Worm (Caenorhabditis elegans): ENCODE data around the gene F25G6.1.

F25G6.1 gene

ce11 chrV:8555955-8556354 is 18.9 kb upstream of the F25G6.1 start:
- TF ChIP-seq che-1 (tag; optimal IDR thresholded peaks at IDR 0.05) (no peak), unc-42 (tag; optimal IDR thresholded peaks at IDR 0.05) (peak; percentile 24)

ce11 chrV:8560916-8561315 is 13.9 kb upstream of the F25G6.1 start, which contains the start of gene acr-16:
Gene acr-16 (plus strand): TSS chrV:8561216.
- TF ChIP-seq ceh-14 (tag; optimal IDR thresholded peaks at IDR 0.05) (no peak), Y22D7AL.16 (tag; optimal IDR thresholded peaks at IDR 0.05) (no peak), ama-1 (optimal IDR thresholded peaks at IDR 0.05) (no peak), ceh-31 (tag; optimal IDR thresholded peaks at IDR 0.05) (no peak), zip-5 (tag; optimal IDR thresholded peaks at IDR 0.05) (no peak), unc-42 (tag; optimal IDR thresholded peaks at IDR 0.05) (no peak), K02D7.2 (tag; optimal IDR thresholded peaks at IDR 0.05) (no peak), ceh-30 (tag; optimal IDR thresholded peaks at IDR 0.05) (no peak), ahr-1 (tag; optimal IDR thresholded peaks at IDR 0.05) (no peak)

ce11 chrV:8565075-8565474 is 9.8 kb upstream of the F25G6.1 start, which contains the start of gene F25G6.8:
Gene F25G6.8 (minus strand): TSS chrV:8565175.
- TF ChIP-seq ceh-19 (GFP tag; optimal IDR thresholded peaks at IDR 0.05) (no peak), eyg-1 (tag; optimal IDR thresholded peaks at IDR 0.05) (no peak), che-1 (tag; optimal IDR thresholded peaks at IDR 0.05) (no peak), sox-2 (GFP tag; IDR thresholded peaks at IDR 0.05) (no peak), tbx-2 (tag; optimal IDR thresholded peaks at IDR 0.05) (no peak), ama-1 (optimal IDR thresholded peaks at IDR 0.05) (no peak), ceh-9 (tag; optimal IDR thresholded peaks at IDR 0.05) (no peak), unc-3 (GFP tag; conservative IDR thresholded peaks at IDR 0.05) (no peak), unc-3 (tag; optimal IDR thresholded peaks at IDR 0.05) (no peak), npax-4 (tag; optimal IDR thresholded peaks at IDR 0.05) (no peak), nfya-1 (tag; optimal IDR thresholded peaks at IDR 0.05) (no peak), ztf-16 (tag; optimal IDR thresholded peaks at IDR 0.05) (no peak), C38D4.7 (GFP tag; optimal IDR thresholded peaks at IDR 0.05) (no peak), pag-3 (tag; optimal IDR thresholded peaks at IDR 0.05; ENCODE audit: borderline replicate concordance) (no peak), madf-2 (tag; optimal IDR thresholded peaks at IDR 0.05) (no peak), fkh-10 (GFP tag; optimal IDR thresholded peaks at IDR 0.05) (no peak), zip-5 (tag; optimal IDR thresholded peaks at IDR 0.05) (no peak), elt-2 (tag; optimal IDR thresholded peaks at IDR 0.05) (no peak), odd-2 (tag; optimal IDR thresholded peaks at IDR 0.05) (no peak), mec-3 (tag; optimal IDR thresholded peaks at IDR 0.05; ENCODE audit: borderline replicate concordance) (no peak), pat-9 (tag; optimal IDR thresholded peaks at IDR 0.05) (no peak)

- TF ChIP-seq eyg-1 (tag; optimal IDR thresholded peaks at IDR 0.05) (no peak), K02D7.2 (tag; optimal IDR thresholded peaks at IDR 0.05) (no peak), sox-2 (GFP tag; IDR thresholded peaks at IDR 0.05) (no peak), fax-1 (tag; optimal IDR thresholded peaks at IDR 0.05) (no peak)
Measured at ce11 chrV:8569172-8569571, 5.7 kb upstream of the F25G6.1 start.

- TF ChIP-seq nfya-1 (tag; optimal IDR thresholded peaks at IDR 0.05) (peak; percentile 40), elt-2 (tag; optimal IDR thresholded peaks at IDR 0.05) (no peak), nhr-232 (tag; optimal IDR thresholded peaks at IDR 0.05) (no peak), ceh-48 (tag; optimal IDR thresholded peaks at IDR 0.05) (no peak), unc-3 (GFP tag; conservative IDR thresholded peaks at IDR 0.05) (no peak), unc-3 (tag; optimal IDR thresholded peaks at IDR 0.05) (no peak), fkh-10 (GFP tag; optimal IDR thresholded peaks at IDR 0.05) (no peak), F13H6.1 (tag; optimal IDR thresholded peaks at IDR 0.05) (no peak), ceh-14 (tag; optimal IDR thresholded peaks at IDR 0.05) (peak; percentile 12)
Measured at ce11 chrV:8569841-8570361, 5.0 kb upstream of the F25G6.1 start, which contains the start of the genes F25G6.9 and symk-1. Gene F25G6.9 (minus strand): TSS chrV:8570000. Gene symk-1 (plus strand): TSS chrV:8570311.

ce11 chrV:8580961-8581360 is 6.1 kb downstream of the F25G6.1 start, which contains the start of gene C10B5.1:
Gene C10B5.1 (plus strand): TSS chrV:8581261.
- TF ChIP-seq K09A11.1 (tag; optimal IDR thresholded peaks at IDR 0.05; ENCODE audit: insufficient read depth): no peak
- no peak for TF ChIP-seq ceh-9 (tag; optimal IDR thresholded peaks at IDR 0.05)
- no peak for TF ChIP-seq hlh-6 (tag; optimal IDR thresholded peaks at IDR 0.05)
- no peak for TF ChIP-seq nhr-11 (tag; optimal IDR thresholded peaks at IDR 0.05)
- no peak for TF ChIP-seq ceh-24 (tag; optimal IDR thresholded peaks at IDR 0.05)
- TF ChIP-seq fax-1 (tag; optimal IDR thresholded peaks at IDR 0.05): no peak
- TF ChIP-seq fkh-6 (tag; optimal IDR thresholded peaks at IDR 0.05): no peak
- TF ChIP-seq sdc-2 (tag; optimal IDR thresholded peaks at IDR 0.05): no peak
- no peak for TF ChIP-seq zip-5 (tag; optimal IDR thresholded peaks at IDR 0.05)
- no peak for TF ChIP-seq fkh-10 (GFP tag; optimal IDR thresholded peaks at IDR 0.05)
- no peak for TF ChIP-seq ceh-45 (GFP tag; IDR thresholded peaks at IDR 0.05)

Measured in whole organism, late embryonic.